Worm (Caenorhabditis elegans): Measurements from ENCODE around the gene clec-45.

- TF ChIP-seq elt-1 (tag; optimal IDR thresholded peaks at IDR 0.05) (no peak), lsy-2 (tag; optimal IDR thresholded peaks at IDR 0.05) (no peak), mab-5 (tag; optimal IDR thresholded peaks at IDR 0.05) (no peak), lin-39 (tag; optimal IDR thresholded peaks at IDR 0.05) (no peak)
Measured at ce11 chrV:7639356-7639755, 1.5 kb downstream of the clec-45 start.
